Worm (Caenorhabditis elegans) whole organism, L4 larva: Measurements from ENCODE around the gene F59B2.15.

Experiments
- arid-1 ChIP-seq: fragments of 200-800 bp; sonication (Bioruptor generic); conservative IDR thresholded peaks from 2 replicates; pipeline ENCODE4 v1.3.6; 2022; ENCODE audit warnings: missing genetic modification reagents, missing genetic modification characterization, missing compliant biosample characterization
- attf-4 ChIP-seq: sonication (generic microtip); optimal IDR thresholded peaks from 3 replicates; lab custom pipeline; 2017; ENCODE audit warnings: missing biosample characterization, missing genetic modification characterization
- daf-8 ChIP-seq: fragments of 200-800 bp; sonication (Bioruptor generic); IDR thresholded peaks from 2 replicates; pipeline ENCODE4 v1.3.6; 2022; ENCODE audit warnings: missing genetic modification characterization, missing compliant biosample characterization
- dpl-1 ChIP-seq: fragments of 150-350 bp; optimal IDR thresholded peaks from 2 replicates; lab custom pipeline; 2014; ENCODE audit warnings: missing biosample characterization, missing genetic modification reagents, missing genetic modification characterization
- lin-29 ChIP-seq: fragments of 200-800 bp; sonication (Bioruptor generic); IDR thresholded peaks from 2 replicates; pipeline ENCODE4 v1.3.6; 2022; ENCODE audit warnings: missing genetic modification reagents, missing genetic modification characterization, missing compliant biosample characterization
- lsy-2 ChIP-seq, 2 experiments: fragments of 150-350 bp in 1 of 2; sonication (generic microtip) in 1 of 2; optimal IDR thresholded peaks; 2 replicates each; lab custom pipeline; 2014 to 2017; ENCODE audit warnings: missing biosample characterization in 2 of 2, missing genetic modification characterization in 2 of 2
- mdl-1 ChIP-seq, 2 experiments: fragments of 150-350 bp in 1 of 2; sonication (generic microtip) in 1 of 2; optimal IDR thresholded peaks; 2 replicates each; lab custom pipeline; 2014 to 2017; ENCODE audit warnings: missing biosample characterization in 2 of 2, missing genetic modification characterization in 2 of 2
- mxl-3 ChIP-seq: fragments of 200-800 bp; sonication (Bioruptor generic); optimal IDR thresholded peaks from 2 replicates; lab custom pipeline; 2018; ENCODE audit warnings: mild to moderate bottlenecking, missing genetic modification characterization, missing compliant biosample characterization
- nhr-237 ChIP-seq: sonication (generic microtip); optimal IDR thresholded peaks from 2 replicates; lab custom pipeline; 2017; ENCODE audit warnings: missing biosample characterization, missing genetic modification characterization
- nhr-76 ChIP-seq: fragments of 150-350 bp; optimal IDR thresholded peaks from 2 replicates; lab custom pipeline; 2014; ENCODE audit warnings: missing biosample characterization, missing genetic modification characterization
- unc-39 ChIP-seq: sonication (generic microtip); optimal IDR thresholded peaks from 2 replicates; lab custom pipeline; 2017; ENCODE audit warnings: missing biosample characterization, missing genetic modification characterization
- zag-1 ChIP-seq: fragments of 150-350 bp; optimal IDR thresholded peaks from 2 replicates; lab custom pipeline; 2014; ENCODE audit warnings: missing biosample characterization, missing genetic modification characterization

DNA sequence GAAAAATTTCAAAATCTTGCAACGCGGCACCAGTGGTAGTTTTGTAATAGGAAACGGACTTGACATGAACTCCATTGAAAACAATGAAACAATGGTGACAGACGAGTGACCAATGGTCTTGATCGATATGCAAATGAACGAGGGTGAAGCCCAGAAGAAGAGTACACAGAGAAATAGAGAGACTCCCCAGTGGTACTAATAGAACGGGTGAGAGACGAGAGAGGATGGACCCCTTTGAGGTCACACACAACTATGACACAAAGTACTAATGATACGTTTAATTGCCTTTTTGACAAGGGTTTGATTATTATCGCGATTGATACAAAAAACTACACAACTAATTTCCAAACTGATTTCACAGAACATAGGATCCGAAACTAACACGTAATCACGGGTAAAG is 7.6 kb upstream of the F59B2.15 start, which contains the start of gene F59B2.8:
- no peak for TF ChIP-seq mxl-3 (GFP tag; lab: Kevin White, UChicago)
- TF ChIP-seq lsy-2 (tag; optimal IDR thresholded peaks at IDR 0.05; lab: Kevin White, UChicago): no peak
- no peak for TF ChIP-seq attf-4 (tag; lab: Kevin White, UChicago)
- no peak for TF ChIP-seq zag-1 (tag; lab: Kevin White, UChicago)
- no peak for TF ChIP-seq dpl-1 (GFP tag; lab: Kevin White, UChicago)
- no peak for TF ChIP-seq nhr-237 (tag; lab: Kevin White, UChicago)
- no peak for TF ChIP-seq unc-39
- no peak for TF ChIP-seq lin-29 (GFP tag; lab: Robert Waterston, UW)
- TF ChIP-seq arid-1 (GFP tag; lab: Robert Waterston, UW): no peak
- TF ChIP-seq nhr-76 (tag; lab: Kevin White, UChicago): no peak
- no peak for TF ChIP-seq mdl-1 (tag; optimal IDR thresholded peaks at IDR 0.05; lab: Kevin White, UChicago)
- no peak for TF ChIP-seq daf-8 (GFP tag; lab: Robert Waterston, UW)
